Worm (Caenorhabditis elegans): ENCODE data around the gene C29F3.3.
"Not testable (repeated sequence)": the region's sequence is repeated elsewhere in the genome, so short reads cannot be mapped to it uniquely, and the experiment has no call there.

C29F3.3 gene

ce11 chrV:15369707-15370106 lies 22.5 kb upstream of the C29F3.3 start, which contains the start of gene nhr-269:
nhr-269 (minus strand) TSS chrV:15369807.
- TF ChIP-seq unc-39 (tag; optimal IDR thresholded peaks at IDR 0.05), result no peak
- TF ChIP-seq lin-39 (tag; optimal IDR thresholded peaks at IDR 0.05), result no peak
- TF ChIP-seq jun-1 (tag; optimal IDR thresholded peaks at IDR 0.05), result no peak
- TF ChIP-seq nhr-67 (tag; optimal IDR thresholded peaks at IDR 0.05), result no peak
- no peak for TF ChIP-seq sea-2 (GFP tag; optimal IDR thresholded peaks at IDR 0.05)
- TF ChIP-seq eor-1 (tag; optimal IDR thresholded peaks at IDR 0.05), result no peak
- TF ChIP-seq nhr-237 (tag; optimal IDR thresholded peaks at IDR 0.05), result no peak
- no peak for TF ChIP-seq ceh-82 (tag; optimal IDR thresholded peaks at IDR 0.05)
- no peak for TF ChIP-seq egl-5 (tag; optimal IDR thresholded peaks at IDR 0.05)
- no peak for TF ChIP-seq ceh-9 (tag; optimal IDR thresholded peaks at IDR 0.05)
- no peak for TF ChIP-seq nhr-43 (tag; optimal IDR thresholded peaks at IDR 0.05; ENCODE audit: poor library complexity, severe bottlenecking)
- TF ChIP-seq daf-12 (tag; optimal IDR thresholded peaks at IDR 0.05), result no peak
- TF ChIP-seq elt-2 (tag; optimal IDR thresholded peaks at IDR 0.05), result no peak
- no peak for TF ChIP-seq nhr-28 (tag; optimal IDR thresholded peaks at IDR 0.05)
- no peak for TF ChIP-seq ceh-28 (tag; optimal IDR thresholded peaks at IDR 0.05)
- no peak for TF ChIP-seq skn-1 (tag; optimal IDR thresholded peaks at IDR 0.05)

- TF ChIP-seq ceh-82 (tag; optimal IDR thresholded peaks at IDR 0.05), result no peak
- no peak for TF ChIP-seq skn-1 (tag; optimal IDR thresholded peaks at IDR 0.05)
- no peak for TF ChIP-seq eor-1 (tag; optimal IDR thresholded peaks at IDR 0.05)
- no peak for TF ChIP-seq R02D3.7 (tag; optimal IDR thresholded peaks at IDR 0.05)
Observed at ce11 chrV:15367770-15368169, 20.6 kb upstream of the C29F3.3 start.

- not testable (repeated sequence) for TF ChIP-seq nhr-43 (tag; optimal IDR thresholded peaks at IDR 0.05; ENCODE audit: poor library complexity, severe bottlenecking); fkh-10 (GFP tag; optimal IDR thresholded peaks at IDR 0.05); nhr-12 (tag; optimal IDR thresholded peaks at IDR 0.05)
Observed at ce11 chrV:15361412-15361811, 14.2 kb upstream of the C29F3.3 start, which contains the start of gene ech-1.1. ech-1.1 (minus strand) TSS chrV:15361512.

- TF ChIP-seq fkh-2 (tag; optimal IDR thresholded peaks at IDR 0.05) (no peak), mdl-1 (tag; optimal IDR thresholded peaks at IDR 0.05) (no peak), lsy-12 (tag; optimal IDR thresholded peaks at IDR 0.05) (no peak), elt-3 (tag; optimal IDR thresholded peaks at IDR 0.05) (no peak), pqm-1 (tag; optimal IDR thresholded peaks at IDR 0.05) (peak; percentile 99), ama-1 (optimal IDR thresholded peaks at IDR 0.05) (no peak), skn-1 (tag; optimal IDR thresholded peaks at IDR 0.05) (no peak), ZK546.5 (tag; optimal IDR thresholded peaks at IDR 0.05) (no peak), ceh-9 (tag; optimal IDR thresholded peaks at IDR 0.05) (no peak), fkh-10 (GFP tag; optimal IDR thresholded peaks at IDR 0.05) (no peak), unc-62 (GFP tag; optimal IDR thresholded peaks at IDR 0.05) (no peak), unc-39 (tag; optimal IDR thresholded peaks at IDR 0.05) (no peak), nhr-67 (tag; optimal IDR thresholded peaks at IDR 0.05) (no peak), ceh-28 (tag; optimal IDR thresholded peaks at IDR 0.05) (no peak), fos-1 (tag; optimal IDR thresholded peaks at IDR 0.05) (no peak), tbx-2 (tag; optimal IDR thresholded peaks at IDR 0.05) (no peak), egl-5 (tag; optimal IDR thresholded peaks at IDR 0.05) (no peak), daf-12 (tag; optimal IDR thresholded peaks at IDR 0.05) (no peak), jun-1 (tag; optimal IDR thresholded peaks at IDR 0.05) (peak; percentile 57), lin-15B (tag; optimal IDR thresholded peaks at IDR 0.05) (no peak), hmg-11 (tag; optimal IDR thresholded peaks at IDR 0.05) (no peak), ztf-11 (tag; optimal IDR thresholded peaks at IDR 0.05) (no peak), ceh-82 (tag; optimal IDR thresholded peaks at IDR 0.05) (no peak), R02D3.7 (tag; optimal IDR thresholded peaks at IDR 0.05) (no peak), ztf-4 (tag; optimal IDR thresholded peaks at IDR 0.05) (no peak), sea-2 (GFP tag; optimal IDR thresholded peaks at IDR 0.05) (no peak), zag-1 (tag; optimal IDR thresholded peaks at IDR 0.05) (no peak), egl-27 (tag; optimal IDR thresholded peaks at IDR 0.05) (peak; percentile 60), elt-2 (tag; optimal IDR thresholded peaks at IDR 0.05) (peak; percentile 99), nhr-77 (tag; optimal IDR thresholded peaks at IDR 0.05) (no peak), elt-1 (tag; optimal IDR thresholded peaks at IDR 0.05) (no peak), nfya-1 (tag; optimal IDR thresholded peaks at IDR 0.05; ENCODE audit: insufficient read depth) (no peak), nhr-11 (tag; optimal IDR thresholded peaks at IDR 0.05) (no peak)
Observed at ce11 chrV:15354648-15355047, 7.5 kb upstream of the C29F3.3 start, which contains the start of gene C29F3.7. C29F3.7 (plus strand) TSS chrV:15354901.

All from whole organism, L3 larva.